Fruit fly (Drosophila melanogaster) whole organism, adult: ENCODE measurements around the gene CG16957.
A peak's percentile ranks its signal among the peaks of the same experiment; 100 is the strongest.

ENCODE experiments used
- CG11617 ChIP-seq: fragments of 200-800 bp; sonication (Bioruptor generic); optimal IDR thresholded peaks from 2 replicates; lab custom pipeline; 2017; ENCODE audit warnings: mild to moderate bottlenecking, missing biosample characterization, missing genetic modification reagents, missing genetic modification characterization
- CG12768 ChIP-seq: fragments of 200-800 bp; sonication (Bioruptor generic); optimal IDR thresholded peaks from 2 replicates; lab custom pipeline; 2017; ENCODE audit warnings: missing biosample characterization, missing genetic modification characterization, mild to moderate bottlenecking, moderate library complexity, missing genetic modification reagents
- CG14711 ChIP-seq: fragments of 200-800 bp; sonication (Bioruptor generic); optimal IDR thresholded peaks from 2 replicates; lab custom pipeline; 2018; ENCODE audit warnings: missing biosample characterization, mild to moderate bottlenecking, missing genetic modification characterization, moderate library complexity
- CG33017 ChIP-seq: fragments of 200-800 bp; sonication (Bioruptor generic); optimal IDR thresholded peaks from 2 replicates; lab custom pipeline; 2018; ENCODE audit warnings: missing biosample characterization, mild to moderate bottlenecking, missing genetic modification characterization, moderate library complexity
- CG7045 ChIP-seq: fragments of 200-800 bp; sonication (Bioruptor generic); optimal IDR thresholded peaks from 2 replicates; lab custom pipeline; 2017; ENCODE audit warnings: missing biosample characterization, mild to moderate bottlenecking, missing genetic modification characterization
- CG7101 ChIP-seq: fragments of 200-800 bp; sonication (Bioruptor generic); optimal IDR thresholded peaks from 2 replicates; lab custom pipeline; 2018; ENCODE audit warnings: missing biosample characterization, mild to moderate bottlenecking, missing genetic modification characterization, moderate library complexity
- Mnt ChIP-seq: fragments of 200-800 bp; sonication (Bioruptor generic); optimal IDR thresholded peaks from 2 replicates; lab custom pipeline; 2016; ENCODE audit warnings: missing biosample characterization, mild to moderate bottlenecking, missing genetic modification characterization
- bab1 ChIP-seq: fragments of 200-800 bp; sonication (Bioruptor generic); optimal IDR thresholded peaks from 3 replicates; lab custom pipeline; 2019; ENCODE audit warnings: missing biosample characterization, mild to moderate bottlenecking, missing genetic modification characterization, moderate library complexity
- cic ChIP-seq: fragments of 200-800 bp; sonication (Bioruptor generic); optimal IDR thresholded peaks from 2 replicates; lab custom pipeline; 2017; ENCODE audit warnings: missing biosample characterization, mild to moderate bottlenecking, missing genetic modification characterization, moderate library complexity
- cnc ChIP-seq, 2 experiments: fragments of >200 bp; optimal IDR thresholded peaks; 2 replicates each; lab custom pipeline; 2017
- kay ChIP-seq: fragments of 200-800 bp; sonication (Bioruptor generic); peaks from one replicate; lab custom pipeline; 2016; ENCODE audit warnings: missing biosample characterization, missing genetic modification characterization, borderline replicate concordance
- ovo ChIP-seq: fragments of 200-800 bp; sonication (Bioruptor generic); optimal IDR thresholded peaks from 2 replicates; lab custom pipeline; 2016; ENCODE audit warnings: missing biosample characterization, missing genetic modification characterization
- pad ChIP-seq: fragments of 200-800 bp; sonication (Bioruptor generic); optimal IDR thresholded peaks from 3 replicates; lab custom pipeline; 2017; ENCODE audit warnings: missing biosample characterization, missing genetic modification characterization, mild to moderate bottlenecking, moderate library complexity, missing genetic modification reagents
- tj ChIP-seq: fragments of 200-800 bp; sonication (Bioruptor generic); optimal IDR thresholded peaks from 3 replicates; lab custom pipeline; 2017; ENCODE audit warnings: missing biosample characterization, mild to moderate bottlenecking, missing genetic modification characterization, moderate library complexity

- peak; percentile 29 for TF ChIP-seq bab1 (GFP tag; lab: Kevin White, UChicago)
- TF ChIP-seq CG14711: peak; percentile 32
- peak; percentile 16 for TF ChIP-seq CG7045 (GFP tag; lab: Kevin White, UChicago)
- TF ChIP-seq cic: no peak
- no peak for TF ChIP-seq Mnt (GFP tag; lab: Kevin White, UChicago)
- TF ChIP-seq kay: no peak
- TF ChIP-seq CG33017 (tag; lab: Kevin White, UChicago): no peak
- TF ChIP-seq CG11617 (GFP tag; lab: Kevin White, UChicago): no peak
- no peak for TF ChIP-seq cnc (optimal IDR thresholded peaks at IDR 0.05; lab: Kevin White, UChicago)
- TF ChIP-seq tj (GFP tag; lab: Kevin White, UChicago): no peak
- TF ChIP-seq pad (GFP tag; lab: Kevin White, UChicago): peak; percentile 41
- TF ChIP-seq ovo: peak; percentile 59
- TF ChIP-seq CG7101 (tag; lab: Kevin White, UChicago): peak; percentile 17
- peak; percentile 42 for TF ChIP-seq CG12768 (GFP tag; lab: Kevin White, UChicago)
Observed at dm6 chr2L:13445249-13445846, 49.4 kb upstream of the CG16957 start, which contains the start of gene Hacd2.
